Worm (Caenorhabditis elegans) whole organism, dauer: ENCODE results near the gene cnc-3.

Experiments used
- unc-62 ChIP-seq: sonication (generic microtip); optimal IDR thresholded peaks from 2 replicates; lab custom pipeline; 2017; ENCODE audit warnings: missing biosample characterization, missing genetic modification reagents, missing genetic modification characterization

cnc-3 gene

ce11 chrV:1442042-1442441 lies 5.8 kb upstream of the cnc-3 start, which contains the start of gene cnc-11:
Gene cnc-11 (plus strand): TSS chrV:1442342.
- no peak for TF ChIP-seq unc-62 (GFP tag; lab: Kevin White, UChicago)

- no peak for TF ChIP-seq unc-62 (GFP tag; lab: Kevin White, UChicago)
These were observed 3.6 kb upstream of the cnc-3 start, which contains the start of gene cnc-1 for ce11 chrV:1444180-1444579. Gene cnc-1 (minus strand): TSS chrV:1444280.

DNA sequence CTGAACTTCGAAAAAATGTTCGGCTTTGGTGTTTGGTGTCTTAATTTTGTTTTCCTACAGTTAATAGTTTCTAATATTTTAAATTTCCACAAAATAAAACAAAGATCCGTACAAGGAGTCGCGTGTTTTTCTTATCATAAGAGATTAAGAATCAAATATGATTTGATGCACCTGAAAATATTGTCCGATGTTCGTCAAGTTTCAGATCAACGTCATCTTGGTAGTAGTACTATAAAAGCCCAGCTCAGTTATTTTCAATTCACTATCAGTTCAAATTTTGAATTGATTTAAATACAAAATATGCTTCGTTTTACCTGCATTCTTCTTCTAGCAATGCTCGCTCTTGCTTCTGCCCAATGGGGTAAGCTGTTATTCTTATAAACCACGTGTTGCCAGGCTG lies 2.7 kb upstream of the cnc-3 start, which contains the start of gene cnc-5:
Gene cnc-5 (plus strand): TSS at position 301 of the 400 bp plus-strand sequence.
- TF ChIP-seq unc-62 (GFP tag; lab: Kevin White, UChicago): no peak

DNA sequence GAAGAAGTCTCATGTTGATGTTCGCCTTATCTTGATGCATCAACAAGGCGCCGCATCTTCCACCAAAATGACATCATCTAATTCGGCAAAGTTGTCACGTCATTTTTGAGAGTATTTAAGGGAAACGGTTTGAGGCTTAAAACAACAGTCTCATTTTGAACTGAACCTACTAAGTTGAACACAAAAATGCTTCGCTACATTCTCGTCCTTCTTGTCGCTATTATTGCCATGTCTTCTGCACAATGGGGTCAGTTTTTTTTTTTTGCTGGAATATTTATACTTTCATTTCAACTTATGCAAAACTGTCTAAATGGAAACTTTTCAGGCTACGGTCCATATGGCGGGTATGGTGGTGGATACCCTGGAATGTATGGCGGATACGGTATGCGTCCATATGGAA lies 725 bp upstream of the cnc-3 start, which contains the start of gene cnc-4:
Gene cnc-4 (plus strand): TSS at position 117 of the 400 bp plus-strand sequence.
- TF ChIP-seq unc-62 (GFP tag; lab: Kevin White, UChicago): no peak

ce11 chrV:1450160-1450559 lies 2.4 kb downstream of the cnc-3 start, which contains the start of gene cnc-2:
Gene cnc-2 (minus strand): TSS chrV:1450183.
- no peak for TF ChIP-seq unc-62 (GFP tag; lab: Kevin White, UChicago)

ce11 chrV:1451334-1451733 lies 3.5 kb downstream of the cnc-3 start, which contains the start of gene srj-23:
Gene srj-23 (plus strand): TSS chrV:1451634.
- TF ChIP-seq unc-62 (GFP tag; lab: Kevin White, UChicago): no peak

ce11 chrV:1454762-1455161 lies 7.0 kb downstream of the cnc-3 start, which contains the start of gene chil-14:
Gene chil-14 (plus strand): TSS chrV:1455062.
- TF ChIP-seq unc-62 (GFP tag; lab: Kevin White, UChicago): no peak

ce11 chrV:1455280-1455679 lies 7.5 kb downstream of the cnc-3 start:
- TF ChIP-seq unc-62 (GFP tag; lab: Kevin White, UChicago): no peak

ce11 chrV:1456614-1457013 lies 8.8 kb downstream of the cnc-3 start:
- TF ChIP-seq unc-62 (GFP tag; lab: Kevin White, UChicago): no peak

- TF ChIP-seq unc-62 (GFP tag; lab: Kevin White, UChicago): no peak
These were observed 11.6 kb downstream of the cnc-3 start for ce11 chrV:1459374-1459926.

- no peak for TF ChIP-seq unc-62 (GFP tag; lab: Kevin White, UChicago)
These were observed 12.3 kb downstream of the cnc-3 start, which contains the start of gene hacd-1 for ce11 chrV:1460069-1460468. Gene hacd-1 (plus strand): TSS chrV:1460369.

- TF ChIP-seq unc-62 (GFP tag; lab: Kevin White, UChicago): no peak
These were observed 16.8 kb downstream of the cnc-3 start, which contains the start of the genes fpn-1.2 and pqn-54 for ce11 chrV:1464543-1465040. Gene fpn-1.2 (minus strand): TSS chrV:1464699. Gene pqn-54 (plus strand): TSS chrV:1464990.

ce11 chrV:1465932-1466331 lies 18.1 kb downstream of the cnc-3 start:
- TF ChIP-seq unc-62 (GFP tag; lab: Kevin White, UChicago): no peak

DNA sequence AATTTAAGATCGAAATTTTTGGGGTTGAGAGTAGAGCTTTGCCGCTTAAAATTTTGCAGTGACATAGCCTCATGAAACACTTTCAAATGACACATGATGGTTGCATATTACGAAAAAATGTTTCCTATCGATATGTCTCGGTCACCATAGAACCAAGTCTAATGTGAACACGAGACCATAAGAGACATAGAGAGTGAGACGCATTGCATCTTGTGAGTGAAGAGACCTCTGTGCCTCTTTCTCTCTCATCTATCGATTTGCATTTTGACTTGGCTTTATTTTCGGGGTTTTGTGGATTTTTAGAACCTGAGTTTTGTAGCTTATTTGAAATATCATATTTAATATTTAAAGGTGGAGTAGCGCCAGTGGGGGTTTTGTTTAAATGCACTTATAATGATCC lies 19.1 kb downstream of the cnc-3 start:
- no peak for TF ChIP-seq unc-62 (GFP tag; lab: Kevin White, UChicago)

DNA sequence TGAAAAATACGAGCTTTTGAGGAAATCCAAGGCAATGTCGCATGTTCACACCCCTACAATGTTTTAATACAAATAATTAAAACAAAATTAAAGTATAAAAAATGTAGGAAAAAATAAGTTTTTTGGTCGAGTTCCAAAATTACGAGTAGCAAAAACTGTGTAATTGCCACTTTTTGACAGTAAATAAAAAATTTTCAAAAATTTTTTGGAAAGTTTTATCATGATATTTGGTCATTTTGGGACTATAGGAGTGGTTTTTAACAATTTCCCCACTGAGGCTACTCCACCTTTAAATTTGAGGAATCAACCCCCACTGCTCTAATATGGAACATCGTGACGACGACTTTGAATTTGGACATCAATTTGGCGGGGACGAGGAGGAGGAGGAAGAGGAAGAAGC lies 19.6 kb downstream of the cnc-3 start, which contains the start of gene gid-8:
Gene gid-8 (plus strand): TSS at position 301 of the 400 bp plus-strand sequence.
- TF ChIP-seq unc-62 (GFP tag; lab: Kevin White, UChicago): no peak

ce11 chrV:1468905-1469304 lies 21.1 kb downstream of the cnc-3 start:
- TF ChIP-seq unc-62 (GFP tag; lab: Kevin White, UChicago): no peak
